Worm (Caenorhabditis elegans): ENCODE results near the gene F10E9.7.

DNA sequence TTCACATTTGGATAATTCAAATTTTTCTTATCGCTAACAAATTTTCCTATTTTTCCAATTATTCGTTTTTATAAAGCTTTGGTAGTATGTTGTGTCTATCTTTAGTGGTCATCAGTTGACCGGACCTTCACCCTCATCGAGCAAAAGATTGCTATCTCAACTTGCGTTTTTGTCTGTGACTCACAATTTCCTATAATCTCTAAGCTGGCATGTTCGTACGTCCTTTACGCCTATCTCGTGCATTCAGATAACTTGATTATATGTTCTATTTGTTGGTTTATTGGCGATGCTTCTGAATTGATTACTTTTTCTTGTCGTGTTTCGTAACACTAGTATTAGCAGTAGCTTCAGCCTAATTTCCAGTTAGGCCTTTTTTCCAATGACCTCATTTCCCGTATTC lies 27.7 kb downstream of the F10E9.7 start:
- no peak for TF ChIP-seq pax-1 (tag; optimal IDR thresholded peaks at IDR 0.05)
- TF ChIP-seq nhr-11 (tag; optimal IDR thresholded peaks at IDR 0.05): no peak
- no peak for TF ChIP-seq unc-86 (tag; optimal IDR thresholded peaks at IDR 0.05)
- no peak for TF ChIP-seq ceh-9 (tag; optimal IDR thresholded peaks at IDR 0.05)
- no peak for TF ChIP-seq pha-4 (tag; optimal IDR thresholded peaks at IDR 0.05)
- no peak for TF ChIP-seq dve-1 (tag; optimal IDR thresholded peaks at IDR 0.05)
- no peak for TF ChIP-seq rnt-1 (tag; optimal IDR thresholded peaks at IDR 0.05)
- TF ChIP-seq hlh-30 (tag; optimal IDR thresholded peaks at IDR 0.05; ENCODE audit: insufficient read depth): no peak
- TF ChIP-seq lim-6 (tag; optimal IDR thresholded peaks at IDR 0.05): no peak
- no peak for TF ChIP-seq dmd-4 (tag; optimal IDR thresholded peaks at IDR 0.05; ENCODE audit: borderline replicate concordance)
- TF ChIP-seq Y22D7AL.16 (tag; optimal IDR thresholded peaks at IDR 0.05): no peak
- no peak for TF ChIP-seq nfya-1 (tag; optimal IDR thresholded peaks at IDR 0.05)
- no peak for TF ChIP-seq ama-1 (optimal IDR thresholded peaks at IDR 0.05)
